Worm (Caenorhabditis elegans) whole organism, midembryonic: ENCODE measurements around the gene clec-239.

Source experiments
- T22C8.4 ChIP-seq: fragments of 200-800 bp; sonication (Bioruptor generic); IDR thresholded peaks from 2 replicates; pipeline ENCODE4 v1.3.6; 2022; ENCODE audit warnings: missing genetic modification characterization, missing compliant biosample characterization
- cog-1 ChIP-seq: sonication (generic microtip); optimal IDR thresholded peaks from 2 replicates; lab custom pipeline; 2016; ENCODE audit warnings: missing genetic modification characterization, missing compliant biosample characterization
- flt-1 ChIP-seq: fragments of 200-800 bp; sonication (Bioruptor generic); IDR thresholded peaks from 2 replicates; pipeline ENCODE4 v1.3.6; 2022; ENCODE audit warnings: missing genetic modification characterization, missing compliant biosample characterization
- klf-2 ChIP-seq: fragments of 200-800 bp; sonication (Bioruptor generic); conservative IDR thresholded peaks from 2 replicates; pipeline ENCODE4 v1.3.6; 2022; ENCODE audit warnings: missing genetic modification reagents, missing genetic modification characterization, missing compliant biosample characterization
- med-1 ChIP-seq: sonication (generic microtip); optimal IDR thresholded peaks from 2 replicates; lab custom pipeline; 2017; ENCODE audit warnings: missing genetic modification characterization, mild to moderate bottlenecking, missing compliant biosample characterization, antibody characterized with exemption, missing genetic modification reagents; ENCODE audit not compliant: insufficient read depth
- ref-1 ChIP-seq: fragments of 200-800 bp; sonication (Bioruptor generic); conservative IDR thresholded peaks from 2 replicates; pipeline ENCODE4 v1.3.6; 2022; ENCODE audit warnings: missing genetic modification reagents, missing genetic modification characterization, missing compliant biosample characterization
- tab-1 ChIP-seq: fragments of 200-800 bp; sonication (Bioruptor generic); IDR thresholded peaks from 2 replicates; pipeline ENCODE4 v1.3.6; 2022; ENCODE audit warnings: missing genetic modification characterization, missing compliant biosample characterization
- ztf-23 ChIP-seq: fragments of 200-800 bp; sonication (Bioruptor generic); IDR thresholded peaks from 2 replicates; pipeline ENCODE4 v1.3.6; 2022; ENCODE audit warnings: missing genetic modification reagents, missing genetic modification characterization, missing compliant biosample characterization

DNA sequence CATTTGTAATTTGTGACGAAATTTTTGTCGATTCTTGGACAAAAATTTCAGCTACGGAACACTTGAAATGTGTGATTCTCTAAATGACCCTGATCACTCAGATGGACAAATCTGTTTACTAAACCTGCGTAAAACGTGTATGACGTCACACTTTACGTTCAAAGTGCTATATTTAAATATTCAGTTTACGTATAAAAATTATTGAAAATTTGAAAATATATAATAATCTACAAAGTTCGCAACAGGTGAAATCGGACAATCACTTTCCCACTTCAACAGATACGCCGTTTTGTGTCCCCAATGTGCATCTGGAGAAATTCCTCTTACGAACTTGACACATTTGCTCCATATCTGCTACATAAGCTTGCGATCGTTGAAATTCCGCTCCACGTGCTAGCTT is 48.9 kb downstream of the clec-239 start, which contains the start of gene srh-131:
- TF ChIP-seq klf-2 = no peak
- no peak for TF ChIP-seq T22C8.4
- no peak for TF ChIP-seq cog-1 (tag; lab: Kevin White, UChicago)
- TF ChIP-seq flt-1 (GFP tag; lab: Robert Waterston, UW) = no peak
- TF ChIP-seq tab-1 (GFP tag; lab: Robert Waterston, UW) = no peak
- no peak for TF ChIP-seq ztf-23 (GFP tag; lab: Robert Waterston, UW)
- TF ChIP-seq med-1 (GFP tag; lab: Kevin White, UChicago) = no peak
- no peak for TF ChIP-seq ref-1 (GFP tag; lab: Robert Waterston, UW)
